Fruit fly (Drosophila melanogaster) whole organism, embryonic: ENCODE results near the gene eIF4E7.

ENCODE experiments used
- Ada2b ChIP-seq: fragments of 200-800 bp; sonication (Bioruptor generic); IDR thresholded peaks from 2 replicates; pipeline ENCODE4 v1.3.6; 2022; ENCODE audit warnings: missing biosample characterization, missing genetic modification characterization
- Awh ChIP-seq: fragments of 200-800 bp; sonication (Bioruptor generic); IDR thresholded peaks from 2 replicates; pipeline ENCODE4, ENCODE4 v1.3.6; 2022; ENCODE audit warnings: missing biosample characterization, missing genetic modification characterization
- B-H1 ChIP-seq: fragments of 200-800 bp; sonication (Bioruptor generic); IDR thresholded peaks from 3 replicates; pipeline ENCODE4 v1.3.6; 2022; ENCODE audit warnings: missing biosample characterization, missing genetic modification characterization
- CG10209 ChIP-seq: fragments of 200-800 bp; sonication (Bioruptor generic); optimal IDR thresholded peaks from 3 replicates; lab custom pipeline; 2017; ENCODE audit warnings: missing biosample characterization, mild to moderate bottlenecking, missing genetic modification characterization, missing genetic modification reagents
- CG12071 ChIP-seq: fragments of 200-800 bp; sonication (Bioruptor generic); optimal IDR thresholded peaks from 3 replicates; lab custom pipeline; 2018; ENCODE audit warnings: missing biosample characterization, mild to moderate bottlenecking, missing genetic modification characterization
- CG12391 ChIP-seq: fragments of 200-800 bp; sonication (Bioruptor generic); optimal IDR thresholded peaks from 3 replicates; lab custom pipeline; 2018; ENCODE audit warnings: missing biosample characterization, mild to moderate bottlenecking, missing genetic modification characterization, moderate library complexity
- CG12769 ChIP-seq: fragments of 200-800 bp; sonication (Bioruptor generic); optimal IDR thresholded peaks from 2 replicates; lab custom pipeline; 2019; ENCODE audit warnings: missing biosample characterization, mild to moderate bottlenecking, missing genetic modification characterization, moderate library complexity
- CG13296 ChIP-seq: fragments of 200-800 bp; sonication (Bioruptor generic); optimal IDR thresholded peaks from 3 replicates; lab custom pipeline; 2018; ENCODE audit warnings: missing biosample characterization, mild to moderate bottlenecking, missing genetic modification characterization
- CG15073 ChIP-seq: fragments of 200-800 bp; sonication (Bioruptor generic); optimal IDR thresholded peaks from 2 replicates; lab custom pipeline; 2016; ENCODE audit warnings: missing biosample characterization, missing genetic modification characterization
- CG15514 ChIP-seq: fragments of 200-800 bp; sonication (Bioruptor generic); optimal IDR thresholded peaks from 3 replicates; lab custom pipeline; 2017; ENCODE audit warnings: missing biosample characterization, missing genetic modification characterization, mild to moderate bottlenecking, moderate library complexity, missing genetic modification reagents
- CG15696 ChIP-seq: fragments of 200-800 bp; sonication (Bioruptor generic); optimal IDR thresholded peaks from 2 replicates; lab custom pipeline; 2019; ENCODE audit warnings: missing biosample characterization, mild to moderate bottlenecking, missing genetic modification characterization, moderate library complexity
- CG17186 ChIP-seq: fragments of 200-800 bp; sonication (Bioruptor generic); optimal IDR thresholded peaks from 3 replicates; lab custom pipeline; 2017; ENCODE audit warnings: missing biosample characterization, missing genetic modification reagents, missing genetic modification characterization
- CG17912 ChIP-seq: fragments of 200-800 bp; sonication (Bioruptor generic); optimal IDR thresholded peaks from 2 replicates; lab custom pipeline; 2018; ENCODE audit warnings: missing biosample characterization, mild to moderate bottlenecking, missing genetic modification characterization
- CG18011 ChIP-seq: fragments of 200-800 bp; sonication (Bioruptor generic); optimal IDR thresholded peaks from 2 replicates; lab custom pipeline; 2017; ENCODE audit warnings: missing biosample characterization, missing genetic modification characterization, mild to moderate bottlenecking, moderate library complexity, missing genotype
- CG2120 ChIP-seq: fragments of 200-800 bp; sonication (Bioruptor generic); optimal IDR thresholded peaks from 3 replicates; lab custom pipeline; 2016; ENCODE audit warnings: missing biosample characterization, missing genetic modification characterization
- CG32767 ChIP-seq: fragments of 200-800 bp; sonication (Bioruptor generic); IDR thresholded peaks from 2 replicates; pipeline ENCODE4 v1.3.6; 2022; ENCODE audit warnings: missing biosample characterization, missing genetic modification characterization
- CG3838 ChIP-seq: fragments of 200-800 bp; sonication (Bioruptor generic); optimal IDR thresholded peaks from 3 replicates; lab custom pipeline; 2016; ENCODE audit warnings: missing biosample characterization, missing genetic modification characterization
- CG42726 ChIP-seq: fragments of 200-800 bp; sonication (Bioruptor generic); IDR thresholded peaks from 2 replicates; pipeline ENCODE4 v1.3.6; 2022; ENCODE audit warnings: missing biosample characterization, missing genetic modification characterization; ENCODE audit not compliant: partially characterized antibody
- CG4424 ChIP-seq: fragments of 200-800 bp; sonication (Bioruptor generic); optimal IDR thresholded peaks from 3 replicates; lab custom pipeline; 2016; ENCODE audit warnings: missing biosample characterization, missing genetic modification characterization
- CG6654 ChIP-seq: fragments of 200-800 bp; sonication (Bioruptor generic); optimal IDR thresholded peaks from 2 replicates; lab custom pipeline; 2017; ENCODE audit warnings: missing biosample characterization, mild to moderate bottlenecking, missing genetic modification characterization
- CG6791 ChIP-seq: fragments of 200-800 bp; sonication (Bioruptor generic); IDR thresholded peaks from 3 replicates; pipeline ENCODE4 v1.3.6; 2022; ENCODE audit warnings: missing biosample characterization, missing genetic modification characterization; ENCODE audit not compliant: partially characterized antibody
- CG7745 ChIP-seq: fragments of 200-800 bp; sonication (Bioruptor generic); optimal IDR thresholded peaks from 2 replicates; lab custom pipeline; 2018; ENCODE audit warnings: missing biosample characterization, mild to moderate bottlenecking, missing genetic modification characterization, moderate library complexity
- CG7928 ChIP-seq: fragments of 200-800 bp; sonication (Bioruptor generic); optimal IDR thresholded peaks from 2 replicates; lab custom pipeline; 2017; ENCODE audit warnings: missing biosample characterization, mild to moderate bottlenecking, missing genetic modification characterization
- CG9797 ChIP-seq: fragments of 200-800 bp; sonication (Bioruptor generic); optimal IDR thresholded peaks from 3 replicates; lab custom pipeline; 2018; ENCODE audit warnings: missing biosample characterization, mild to moderate bottlenecking, missing genetic modification characterization
- CoRest ChIP-seq: fragments of 200-800 bp; sonication (Bioruptor generic); optimal IDR thresholded peaks from 3 replicates; lab custom pipeline; 2018; ENCODE audit warnings: missing biosample characterization, mild to moderate bottlenecking, missing genetic modification characterization, moderate library complexity
- H2.0 ChIP-seq: fragments of 200-800 bp; sonication (Bioruptor generic); IDR thresholded peaks from 2 replicates; pipeline ENCODE4 v1.3.6; 2022; ENCODE audit warnings: missing biosample characterization, missing genetic modification characterization
- HmgZ ChIP-seq: fragments of 200-800 bp; sonication (Bioruptor generic); optimal IDR thresholded peaks from 2 replicates; lab custom pipeline; 2018; ENCODE audit warnings: missing biosample characterization, mild to moderate bottlenecking, missing genetic modification characterization
- Jarid2 ChIP-seq: fragments of 200-800 bp; sonication (Bioruptor generic); optimal IDR thresholded peaks from 3 replicates; lab custom pipeline; 2017; ENCODE audit warnings: mild to moderate bottlenecking, missing biosample characterization, missing genetic modification reagents, missing genetic modification characterization
- Mad ChIP-seq: fragments of 200-800 bp; sonication (Bioruptor generic); optimal IDR thresholded peaks from 2 replicates; lab custom pipeline; 2016; ENCODE audit warnings: missing biosample characterization, missing genetic modification characterization
- Rfx ChIP-seq: fragments of 200-800 bp; sonication (Bioruptor generic); IDR thresholded peaks from 2 replicates; pipeline ENCODE4 v1.3.6; 2022; ENCODE audit warnings: missing biosample characterization, missing genetic modification characterization
- Sox102F ChIP-seq: fragments of 200-800 bp; sonication (Bioruptor generic); optimal IDR thresholded peaks from 2 replicates; lab custom pipeline; 2018; ENCODE audit warnings: missing biosample characterization, mild to moderate bottlenecking, missing genetic modification characterization, moderate library complexity
- Ssrp ChIP-seq: fragments of 200-800 bp; sonication (Bioruptor generic); optimal IDR thresholded peaks from 2 replicates; lab custom pipeline; 2018; ENCODE audit warnings: missing biosample characterization, mild to moderate bottlenecking, missing genetic modification characterization, moderate library complexity
- TFAM ChIP-seq: fragments of 200-800 bp; sonication (Bioruptor generic); optimal IDR thresholded peaks from 2 replicates; lab custom pipeline; 2017; ENCODE audit warnings: missing biosample characterization, missing genetic modification characterization, inconsistent platforms
- Taf1 ChIP-seq: fragments of 200-800 bp; sonication (Bioruptor generic); IDR thresholded peaks from 2 replicates; pipeline ENCODE4 v1.3.6; 2022; ENCODE audit warnings: missing biosample characterization, missing genetic modification characterization
- bbx ChIP-seq: fragments of 200-800 bp; sonication (Bioruptor generic); IDR thresholded peaks from 2 replicates; pipeline ENCODE4 v1.3.6; 2022; ENCODE audit warnings: missing biosample characterization, missing genetic modification characterization; ENCODE audit not compliant: partially characterized antibody
- bcd ChIP-seq: fragments of 200-800 bp; sonication (Bioruptor generic); optimal IDR thresholded peaks from 2 replicates; lab custom pipeline; 2017; ENCODE audit warnings: missing biosample characterization, mild to moderate bottlenecking, missing genetic modification characterization
- br ChIP-seq: fragments of >200 bp; optimal IDR thresholded peaks from 2 replicates; lab custom pipeline; 2017
- chinmo ChIP-seq: fragments of 200-800 bp; sonication (Bioruptor generic); IDR thresholded peaks from 4 replicates; pipeline ENCODE4 v1.3.6; 2022; ENCODE audit warnings: missing biosample characterization, missing genetic modification characterization; ENCODE audit not compliant: partially characterized antibody
- cwo ChIP-seq: fragments of 200-800 bp; sonication (Bioruptor generic); optimal IDR thresholded peaks from 3 replicates; lab custom pipeline; 2017; ENCODE audit warnings: missing biosample characterization, missing genetic modification characterization, mild to moderate bottlenecking, moderate library complexity, missing genetic modification reagents
- dm ChIP-seq: fragments of 200-800 bp; sonication (Bioruptor generic); optimal IDR thresholded peaks from 3 replicates; lab custom pipeline; 2016; ENCODE audit warnings: missing biosample characterization, missing genetic modification characterization
- exex ChIP-seq: fragments of 200-800 bp; sonication (Bioruptor generic); optimal IDR thresholded peaks from 4 replicates; lab custom pipeline; 2018; ENCODE audit warnings: missing biosample characterization, mild to moderate bottlenecking, missing genetic modification characterization, moderate library complexity
- klu ChIP-seq: fragments of 200-800 bp; sonication (Bioruptor generic); IDR thresholded peaks from 2 replicates; pipeline ENCODE4 v1.3.6; 2022; ENCODE audit warnings: missing biosample characterization, missing genetic modification characterization
- kni ChIP-seq: fragments of 200-800 bp; sonication (Bioruptor generic); optimal IDR thresholded peaks from 3 replicates; lab custom pipeline; 2017; ENCODE audit warnings: mild to moderate bottlenecking, missing biosample characterization, missing genetic modification reagents, missing genetic modification characterization
- maf-S ChIP-seq: fragments of 200-800 bp; sonication (Bioruptor generic); optimal IDR thresholded peaks from 2 replicates; lab custom pipeline; 2016; ENCODE audit warnings: missing biosample characterization, missing genetic modification characterization
- nerfin-1 ChIP-seq: fragments of 200-800 bp; sonication (Bioruptor generic); optimal IDR thresholded peaks from 3 replicates; lab custom pipeline; 2019; ENCODE audit warnings: missing biosample characterization, mild to moderate bottlenecking, missing genetic modification characterization, moderate library complexity
- nerfin-2 ChIP-seq: fragments of 200-800 bp; sonication (Bioruptor generic); IDR thresholded peaks from 2 replicates; pipeline ENCODE4 v1.3.6; 2022; ENCODE audit warnings: missing biosample characterization, missing genetic modification characterization; ENCODE audit not compliant: partially characterized antibody
- psq ChIP-seq: fragments of 200-800 bp; sonication (Bioruptor generic); optimal IDR thresholded peaks from 2 replicates; lab custom pipeline; 2017; ENCODE audit warnings: missing biosample characterization, missing genetic modification characterization
- sens ChIP-seq: fragments of 200-800 bp; sonication (Bioruptor generic); peaks from one replicate; lab custom pipeline; 2016; ENCODE audit warnings: missing biosample characterization, missing genetic modification characterization
- sna ChIP-seq: fragments of 200-800 bp; sonication (Bioruptor generic); IDR thresholded peaks from 2 replicates; pipeline ENCODE4 v1.3.6; 2022; ENCODE audit warnings: missing biosample characterization, missing genetic modification characterization; ENCODE audit not compliant: partially characterized antibody
- unpg ChIP-seq: fragments of 200-800 bp; sonication (Bioruptor generic); optimal IDR thresholded peaks from 3 replicates; lab custom pipeline; 2018; ENCODE audit warnings: missing biosample characterization, mild to moderate bottlenecking, missing genetic modification characterization, moderate library complexity
- z ChIP-seq: fragments of 200-800 bp; sonication (Bioruptor generic); IDR thresholded peaks from 3 replicates; pipeline ENCODE4 v1.3.6; 2022; ENCODE audit warnings: missing biosample characterization, missing genetic modification characterization

Gene eIF4E7

DNA sequence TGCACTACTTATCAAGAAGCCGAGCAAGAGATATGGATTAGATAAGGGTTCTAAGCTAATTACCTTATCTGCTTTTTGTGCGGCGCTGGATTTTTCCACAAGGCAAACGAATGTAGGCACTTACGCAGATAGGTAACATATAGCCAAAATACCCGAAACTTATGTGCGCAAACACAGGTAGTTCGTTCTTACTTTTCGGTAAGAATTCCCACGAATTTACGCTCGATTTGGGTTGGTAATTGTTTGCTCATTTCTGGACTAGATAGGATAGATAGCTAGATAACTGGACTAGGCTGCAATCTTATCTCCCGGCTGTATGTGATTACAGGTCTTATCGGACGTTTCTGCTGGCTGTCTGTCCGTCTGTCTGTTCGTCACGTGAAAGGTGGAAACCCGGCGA, 41.8 kb downstream of the eIF4E7 start (continued):
- TF ChIP-seq CoRest (tag; lab: Kevin White, UChicago) (no peak), CG15696 (tag; lab: Kevin White, UChicago) (no peak), CG7745 (no peak), Ssrp (no peak), HmgZ (tag; lab: Kevin White, UChicago) (peak; percentile 26), CG6654 (no peak), br (lab: Kevin White, UChicago) (no peak), CG4424 (GFP tag; lab: Kevin White, UChicago) (no peak), CG18011 (GFP tag; lab: Kevin White, UChicago) (no peak), CG17912 (no peak), chinmo (GFP tag; lab: Robert Waterston, UW) (0 out of 4 replicates have a peak, but pooled peaks have one; percentile 27), CG15073 (GFP tag; lab: Kevin White, UChicago) (no peak), CG32767 (no peak), unpg (GFP tag; lab: Kevin White, UChicago) (no peak), CG9797 (GFP tag; lab: Kevin White, UChicago) (no peak), kni (GFP tag; lab: Kevin White, UChicago) (no peak), CG6791 (GFP tag; lab: Robert Waterston, UW) (no peak), z (GFP tag; lab: Robert Waterston, UW) (no peak), psq (GFP tag; lab: Kevin White, UChicago) (no peak), CG2120 (GFP tag; lab: Kevin White, UChicago) (no peak), Awh (no peak), sna (GFP tag; lab: Robert Waterston, UW) (no peak), CG7928 (GFP tag; lab: Kevin White, UChicago) (no peak), nerfin-1 (no peak), bbx (GFP tag; lab: Robert Waterston, UW) (no peak), CG13296 (GFP tag; lab: Kevin White, UChicago) (peak; percentile 34), Sox102F (GFP tag; lab: Kevin White, UChicago) (no peak), CG17186 (GFP tag; lab: Kevin White, UChicago) (no peak), nerfin-2 (GFP tag; lab: Robert Waterston, UW) (no peak), H2.0 (GFP tag; lab: Robert Waterston, UW) (no peak), Rfx (GFP tag; lab: Robert Waterston, UW) (no peak), cwo (GFP tag; lab: Kevin White, UChicago) (peak; percentile 55), Jarid2 (GFP tag; lab: Kevin White, UChicago) (no peak), CG12391 (no peak), sens (no peak), bcd (GFP tag; lab: Kevin White, UChicago) (no peak), dm (GFP tag; lab: Kevin White, UChicago) (no peak), CG10209 (GFP tag; lab: Kevin White, UChicago) (no peak), Ada2b (GFP tag; lab: Robert Waterston, UW) (no peak), klu (no peak), maf-S (GFP tag; lab: Kevin White, UChicago) (no peak), CG3838 (no peak), CG42726 (GFP tag; lab: Robert Waterston, UW) (no peak), CG12071 (GFP tag; lab: Kevin White, UChicago) (no peak), Mad (no peak), CG15514 (no peak), TFAM (GFP tag; lab: Kevin White, UChicago) (no peak), exex (peak; percentile 96), B-H1 (no peak), CG12769 (peak; percentile 52), Taf1 (GFP tag; lab: Robert Waterston, UW) (no peak)
